Worm (Caenorhabditis elegans): ENCODE measurements around the gene T11F9.14.

Gene T11F9.14

DNA sequence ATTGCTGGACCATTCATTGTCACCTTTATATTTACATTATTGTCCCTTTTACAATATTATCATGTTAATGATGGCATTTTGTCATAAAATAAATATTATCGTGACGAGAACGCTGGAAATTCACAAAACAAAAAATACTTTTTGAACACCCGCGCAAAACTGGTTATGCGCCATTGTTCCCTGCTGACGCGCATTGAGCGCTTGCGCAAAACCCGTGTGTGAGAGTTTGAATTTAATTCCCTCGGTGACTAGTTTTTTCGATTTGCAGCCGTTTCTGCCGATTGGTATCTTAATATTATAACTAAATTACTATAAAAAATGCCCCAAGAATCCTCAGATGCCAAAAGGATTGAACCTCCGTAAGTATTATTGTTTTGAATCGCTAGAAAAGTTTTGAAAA is 40.8 kb upstream of the T11F9.14 start, which contains the start of gene pafo-1 (continued):
- TF ChIP-seq F39B2.1 (GFP tag; IDR thresholded peaks at IDR 0.05): no peak

DNA sequence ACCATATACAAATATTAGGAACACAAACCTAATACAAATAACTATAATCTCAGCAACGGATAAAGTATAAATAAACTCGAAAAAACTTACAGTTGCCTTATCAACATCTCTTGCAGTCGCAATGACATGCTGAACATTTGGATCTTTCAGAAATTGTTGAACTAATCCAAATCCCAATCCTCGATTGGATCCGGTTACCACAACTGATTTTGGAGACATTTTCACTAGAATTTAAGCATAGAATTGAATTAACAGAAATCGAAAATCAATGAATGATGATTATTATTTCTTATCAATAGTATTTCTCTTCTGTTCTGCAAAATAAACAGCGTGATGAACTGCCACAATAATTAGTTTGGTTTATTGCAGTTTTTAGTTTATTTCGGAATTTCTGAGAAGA is 39.6 kb upstream of the T11F9.14 start, which contains the start of the genes C55A6.11 and C55A6.7:
Gene C55A6.11, plus strand, starts transcription at position 301 of the 400 bp plus-strand sequence.
Gene C55A6.7, minus strand, starts transcription at position 316 of the 400 bp plus-strand sequence.
- TF ChIP-seq pha-4 (tag; optimal IDR thresholded peaks at IDR 0.05) (no peak), ceh-40 (GFP tag; IDR thresholded peaks at IDR 0.05) (no peak), T26A5.8 (tag; optimal IDR thresholded peaks at IDR 0.05) (no peak), tbx-9 (tag; optimal IDR thresholded peaks at IDR 0.05; ENCODE audit: borderline replicate concordance) (no peak), attf-6 (GFP tag; IDR thresholded peaks at IDR 0.05) (no peak), fkh-3 (tag; optimal IDR thresholded peaks at IDR 0.05) (no peak), ets-4 (GFP tag; optimal IDR thresholded peaks at IDR 0.05) (no peak), F52B5.7 (tag; optimal IDR thresholded peaks at IDR 0.05) (no peak), nhr-179 (tag; optimal IDR thresholded peaks at IDR 0.05) (no peak), madf-10 (tag; optimal IDR thresholded peaks at IDR 0.05) (no peak), mxl-1 (tag; optimal IDR thresholded peaks at IDR 0.05) (no peak), aptf-2 (GFP tag; conservative IDR thresholded peaks at IDR 0.05) (no peak)

DNA sequence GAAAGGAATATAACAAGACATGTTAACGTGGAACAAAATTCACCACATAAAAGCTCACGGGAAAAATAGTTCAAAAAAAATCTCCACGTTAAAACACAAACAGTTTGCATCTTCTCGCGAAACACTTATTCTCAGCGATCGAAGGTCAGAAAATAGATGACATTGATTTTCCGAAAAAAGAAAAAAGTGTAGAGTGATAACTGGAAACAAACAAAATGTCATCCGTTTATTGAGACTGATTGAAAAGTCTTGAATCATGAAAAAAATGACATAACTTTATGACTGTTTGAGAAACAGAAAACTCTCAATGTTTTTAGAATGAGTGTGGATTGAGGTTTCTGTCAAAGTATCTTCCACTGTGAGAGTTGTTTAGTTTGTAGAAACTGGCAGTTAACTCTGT is 37.2 kb upstream of the T11F9.14 start, which contains the start of gene C55A6.4:
Gene C55A6.4, minus strand, starts transcription at position 101 of the 400 bp plus-strand sequence.
- TF ChIP-seq dpl-1 (GFP tag; optimal IDR thresholded peaks at IDR 0.05) (no peak), ceh-79 (tag; optimal IDR thresholded peaks at IDR 0.05) (no peak), madf-8 (GFP tag; conservative IDR thresholded peaks at IDR 0.05) (no peak), C06A6.2 (GFP tag; conservative IDR thresholded peaks at IDR 0.05) (no peak), atf-7 (tag; optimal IDR thresholded peaks at IDR 0.05) (no peak), zfh-2 (GFP tag; conservative IDR thresholded peaks at IDR 0.05) (no peak), F49E8.2 (tag; optimal IDR thresholded peaks at IDR 0.05; ENCODE audit: insufficient read depth) (no peak), athp-1 (tag; optimal IDR thresholded peaks at IDR 0.05) (no peak), ztf-25 (GFP tag; IDR thresholded peaks at IDR 0.05) (no peak), gei-17 (GFP tag; optimal IDR thresholded peaks at IDR 0.05) (no peak), tlf-1 (GFP tag; optimal IDR thresholded peaks at IDR 0.05) (no peak), let-607 (tag; optimal IDR thresholded peaks at IDR 0.05) (no peak), rcor-1 (GFP tag; IDR thresholded peaks at IDR 0.05) (no peak), cebp-2 (GFP tag; IDR thresholded peaks at IDR 0.05) (no peak)

DNA sequence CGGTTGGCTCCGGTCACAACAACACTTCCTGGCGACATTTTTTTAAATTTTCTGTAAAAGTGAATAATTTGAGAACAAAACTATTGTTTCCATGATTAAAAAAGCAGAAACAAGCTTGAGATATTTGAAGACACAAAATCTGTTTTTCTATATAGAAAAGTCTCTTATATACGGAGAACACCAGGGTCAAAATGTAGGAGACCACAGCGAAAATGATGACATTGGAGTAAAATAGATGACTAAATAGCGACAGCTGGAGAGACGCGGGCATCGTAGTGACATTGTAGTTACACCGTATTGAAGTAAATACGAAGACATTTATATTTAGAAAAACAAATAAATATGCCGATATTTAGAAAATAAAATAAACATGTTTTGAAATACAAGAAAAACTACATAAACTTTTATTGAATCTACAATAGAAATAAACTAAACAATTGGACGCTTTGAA is 35.5 kb upstream of the T11F9.14 start, which contains the start of gene sdz-8:
Gene sdz-8, minus strand, starts transcription at position 51 of the 451 bp plus-strand sequence.
- TF ChIP-seq hmg-1.2 (GFP tag; IDR thresholded peaks at IDR 0.05) (no peak), B0019.2 (GFP tag; conservative IDR thresholded peaks at IDR 0.05) (no peak), snpc-3.4 (tag; optimal IDR thresholded peaks at IDR 0.05) (no peak)

DNA sequence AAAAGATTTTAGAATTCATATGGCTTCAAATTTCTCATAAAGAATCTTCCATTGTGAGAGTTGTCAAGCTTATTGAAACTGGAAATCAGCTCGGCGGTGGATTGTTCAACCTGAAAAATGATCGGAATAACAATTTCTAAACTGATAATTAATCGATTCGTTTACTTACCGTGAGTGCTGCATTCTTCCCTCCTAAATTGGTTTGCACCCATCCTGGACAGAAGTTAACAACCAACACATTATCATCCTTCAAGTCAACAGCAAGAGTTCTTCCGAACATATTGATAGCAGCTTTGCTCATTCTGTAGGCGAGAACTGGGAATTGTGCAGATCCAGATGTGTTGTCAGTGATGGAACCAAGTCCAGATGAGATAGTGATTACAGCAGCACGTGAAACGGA is 34.5 kb upstream of the T11F9.14 start:
- TF ChIP-seq lag-1 (GFP tag; IDR thresholded peaks at IDR 0.05): 0 out of 2 replicates have a peak, but pooled peaks have one; percentile 27
- TF ChIP-seq nhr-120 (GFP tag; IDR thresholded peaks at IDR 0.05): no peak
